Fruit fly (Drosophila melanogaster) whole organism, prepupa: ENCODE measurements around the gene CG43402.

Experiments used
- Blimp-1 ChIP-seq: fragments of 200-800 bp; sonication (Bioruptor generic); optimal IDR thresholded peaks from 3 replicates; lab custom pipeline; 2017; ENCODE audit warnings: missing biosample characterization, missing genetic modification characterization, mild to moderate bottlenecking, moderate library complexity, missing genetic modification reagents
- CG10631 ChIP-seq: fragments of 200-800 bp; sonication (Bioruptor generic); optimal IDR thresholded peaks from 2 replicates; lab custom pipeline; 2016; ENCODE audit warnings: missing biosample characterization, missing genetic modification characterization
- CG6276 ChIP-seq: fragments of 200-800 bp; sonication (Bioruptor generic); optimal IDR thresholded peaks from 2 replicates; lab custom pipeline; 2017; ENCODE audit warnings: missing biosample characterization, mild to moderate bottlenecking, missing genetic modification characterization
- Lpt ChIP-seq: fragments of 200-800 bp; sonication (Bioruptor generic); optimal IDR thresholded peaks from 3 replicates; lab custom pipeline; 2016; ENCODE audit warnings: missing biosample characterization, missing genetic modification characterization
- Met ChIP-seq: fragments of 200-800 bp; sonication (Bioruptor generic); optimal IDR thresholded peaks from 3 replicates; lab custom pipeline; 2016; ENCODE audit warnings: missing biosample characterization, missing genetic modification characterization
- achi ChIP-seq: fragments of 200-800 bp; sonication (Bioruptor generic); optimal IDR thresholded peaks from 3 replicates; lab custom pipeline; 2016; ENCODE audit warnings: missing biosample characterization, missing genetic modification characterization
- acj6 ChIP-seq: fragments of 200-800 bp; sonication (Bioruptor generic); optimal IDR thresholded peaks from 3 replicates; lab custom pipeline; 2016; ENCODE audit warnings: missing biosample characterization, missing genetic modification characterization
- cyc ChIP-seq: fragments of 200-800 bp; sonication (Bioruptor generic); optimal IDR thresholded peaks from 3 replicates; lab custom pipeline; 2016; ENCODE audit warnings: missing biosample characterization, missing genetic modification characterization
- lz ChIP-seq: fragments of 200-800 bp; sonication (Bioruptor generic); optimal IDR thresholded peaks from 3 replicates; lab custom pipeline; 2016; ENCODE audit warnings: missing biosample characterization, missing genetic modification characterization
- salr ChIP-seq, 2 experiments: fragments of 200-800 bp; sonication (Bioruptor generic); optimal IDR thresholded peaks; 3 replicates each; lab custom pipeline; 2016 to 2018; ENCODE audit warnings: missing biosample characterization in 2 of 2, missing genetic modification characterization in 2 of 2, mild to moderate bottlenecking in 1 of 2
- ss ChIP-seq, 2 experiments: fragments of 200-800 bp; sonication (Bioruptor generic); optimal IDR thresholded peaks; 2 replicates in 1 of 2; 3 replicates in 1 of 2; lab custom pipeline; 2017 to 2018; ENCODE audit warnings: mild to moderate bottlenecking in 2 of 2, missing biosample characterization in 2 of 2, missing genetic modification characterization in 2 of 2, moderate library complexity in 1 of 2

DNA sequence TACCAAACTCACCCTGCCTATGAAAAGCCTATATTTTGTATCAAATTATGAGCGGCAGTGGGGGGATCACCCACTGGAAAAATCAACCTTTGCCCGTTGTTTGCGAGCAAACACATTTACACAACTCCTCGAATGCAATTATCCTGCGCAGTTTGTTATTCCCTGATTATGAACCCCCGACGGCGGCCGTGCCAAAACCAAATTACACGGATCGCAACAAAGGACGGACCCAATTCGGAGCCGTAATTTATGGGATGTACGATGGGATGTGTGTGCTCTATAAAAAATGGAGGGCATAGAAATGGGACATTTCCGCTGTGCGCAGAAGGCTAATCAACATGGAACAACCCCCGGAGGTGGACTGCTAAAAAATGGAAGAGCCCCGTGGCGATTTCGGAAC, 6.9 kb upstream of the CG43402 start:
- no peak for TF ChIP-seq CG10631 (GFP tag; lab: Kevin White, UChicago)
- no peak for TF ChIP-seq CG6276 (GFP tag; lab: Kevin White, UChicago)
- no peak for TF ChIP-seq cyc (GFP tag; lab: Kevin White, UChicago)
- no peak for TF ChIP-seq acj6 (GFP tag; lab: Kevin White, UChicago)
- no peak for TF ChIP-seq achi (GFP tag; lab: Kevin White, UChicago)
- no peak for TF ChIP-seq Met (GFP tag; lab: Kevin White, UChicago)
- no peak for TF ChIP-seq salr (GFP tag; optimal IDR thresholded peaks at IDR 0.05; lab: Kevin White, UChicago)
- no peak for TF ChIP-seq Lpt (GFP tag; lab: Kevin White, UChicago)
- TF ChIP-seq lz (GFP tag; lab: Kevin White, UChicago): no peak
- no peak for TF ChIP-seq ss (GFP tag; optimal IDR thresholded peaks at IDR 0.05; lab: Kevin White, UChicago)
- TF ChIP-seq Blimp-1: no peak
